Fruit fly (Drosophila melanogaster) whole organism, embryonic: ENCODE data around the gene CG12289.

Experiments
- Asciz ChIP-seq: fragments of 200-800 bp; sonication (Bioruptor generic); optimal IDR thresholded peaks from 2 replicates; lab custom pipeline; 2017; ENCODE audit warnings: missing biosample characterization, mild to moderate bottlenecking, missing genetic modification characterization, missing genetic modification reagents
- Bdp1 ChIP-seq: fragments of 200-800 bp; sonication (Bioruptor generic); optimal IDR thresholded peaks from 3 replicates; lab custom pipeline; 2016; ENCODE audit warnings: missing biosample characterization, missing genetic modification characterization
- CG10147 ChIP-seq: fragments of 200-800 bp; sonication (Bioruptor generic); optimal IDR thresholded peaks from 2 replicates; lab custom pipeline; 2019; ENCODE audit warnings: missing biosample characterization, mild to moderate bottlenecking, missing genetic modification characterization, moderate library complexity
- CG10321 ChIP-seq: fragments of 200-800 bp; sonication (Bioruptor generic); IDR thresholded peaks from 2 replicates; pipeline ENCODE4 v1.3.6; 2022; ENCODE audit warnings: missing biosample characterization, missing genetic modification characterization
- CG10565 ChIP-seq: fragments of 200-800 bp; sonication (Bioruptor generic); optimal IDR thresholded peaks from 3 replicates; lab custom pipeline; 2016; ENCODE audit warnings: missing biosample characterization, mild to moderate bottlenecking, missing genetic modification characterization
- CG11247 ChIP-seq: fragments of 200-800 bp; sonication (Bioruptor generic); IDR thresholded peaks from 2 replicates; pipeline ENCODE4 v1.3.6; 2022; ENCODE audit warnings: missing biosample characterization, missing genetic modification characterization
- CG12219 ChIP-seq: fragments of 200-800 bp; sonication (Bioruptor generic); optimal IDR thresholded peaks from 3 replicates; lab custom pipeline; 2018; ENCODE audit warnings: missing biosample characterization, mild to moderate bottlenecking, missing genetic modification characterization
- CG12391 ChIP-seq: fragments of 200-800 bp; sonication (Bioruptor generic); optimal IDR thresholded peaks from 3 replicates; lab custom pipeline; 2018; ENCODE audit warnings: missing biosample characterization, mild to moderate bottlenecking, missing genetic modification characterization, moderate library complexity
- CG1603 ChIP-seq: fragments of 200-800 bp; sonication (Bioruptor generic); optimal IDR thresholded peaks from 2 replicates; lab custom pipeline; 2019; ENCODE audit warnings: missing biosample characterization, mild to moderate bottlenecking, missing genetic modification characterization, moderate library complexity
- CG17612 ChIP-seq: fragments of 200-800 bp; sonication (Bioruptor generic); IDR thresholded peaks from 2 replicates; pipeline ENCODE4 v1.3.6; 2022; ENCODE audit warnings: missing biosample characterization, missing genetic modification characterization
- CG1792 ChIP-seq: fragments of 200-800 bp; sonication (Bioruptor generic); optimal IDR thresholded peaks from 2 replicates; lab custom pipeline; 2016; ENCODE audit warnings: missing biosample characterization, missing genetic modification characterization
- CG18011 ChIP-seq: fragments of 200-800 bp; sonication (Bioruptor generic); optimal IDR thresholded peaks from 2 replicates; lab custom pipeline; 2017; ENCODE audit warnings: missing biosample characterization, missing genetic modification characterization, mild to moderate bottlenecking, moderate library complexity, missing genotype
- CG1832 ChIP-seq: fragments of 200-800 bp; sonication (Bioruptor generic); optimal IDR thresholded peaks from 2 replicates; lab custom pipeline; 2017; ENCODE audit warnings: missing biosample characterization, mild to moderate bottlenecking, missing genetic modification characterization, inconsistent platforms
- CG18476 ChIP-seq: fragments of 200-800 bp; sonication (Bioruptor generic); optimal IDR thresholded peaks from 2 replicates; lab custom pipeline; 2016; ENCODE audit warnings: missing biosample characterization, mild to moderate bottlenecking, missing genetic modification characterization
- CG2202 ChIP-seq: fragments of 200-800 bp; sonication (Bioruptor generic); optimal IDR thresholded peaks from 2 replicates; lab custom pipeline; 2018; ENCODE audit warnings: missing biosample characterization, mild to moderate bottlenecking, missing genetic modification characterization
- CG2712 ChIP-seq: fragments of 200-800 bp; optimal IDR thresholded peaks from 3 replicates; lab custom pipeline; 2019; ENCODE audit warnings: missing biosample characterization, mild to moderate bottlenecking, missing genetic modification characterization, moderate library complexity
- CG31388 ChIP-seq: fragments of 200-800 bp; sonication (Bioruptor generic); optimal IDR thresholded peaks from 2 replicates; lab custom pipeline; 2016; ENCODE audit warnings: missing biosample characterization, missing genetic modification characterization
- CG3407 ChIP-seq: fragments of 200-800 bp; sonication (Bioruptor generic); optimal IDR thresholded peaks from 2 replicates; lab custom pipeline; 2018; ENCODE audit warnings: missing biosample characterization, mild to moderate bottlenecking, missing genetic modification characterization
- CG42726 ChIP-seq: fragments of 200-800 bp; sonication (Bioruptor generic); IDR thresholded peaks from 2 replicates; pipeline ENCODE4 v1.3.6; 2022; ENCODE audit warnings: missing biosample characterization, missing genetic modification characterization; ENCODE audit not compliant: partially characterized antibody
- CG4404 ChIP-seq: fragments of 200-800 bp; sonication (Bioruptor generic); IDR thresholded peaks from 2 replicates; pipeline ENCODE4 v1.3.6; 2022; ENCODE audit warnings: missing biosample characterization, missing genetic modification characterization
- CG4854 ChIP-seq: fragments of 200-800 bp; sonication (Bioruptor generic); optimal IDR thresholded peaks from 2 replicates; lab custom pipeline; 2016; ENCODE audit warnings: missing biosample characterization, missing genetic modification characterization, inconsistent platforms
- CG5180 ChIP-seq: fragments of 200-800 bp; sonication (Bioruptor generic); optimal IDR thresholded peaks from 3 replicates; lab custom pipeline; 2017; ENCODE audit warnings: missing biosample characterization, missing genetic modification characterization, mild to moderate bottlenecking, moderate library complexity, missing genetic modification reagents
- CG6689 ChIP-seq: fragments of 200-800 bp; sonication (Bioruptor generic); IDR thresholded peaks from 2 replicates; pipeline ENCODE4 v1.3.6; 2022; ENCODE audit warnings: missing biosample characterization, missing genetic modification characterization
- CG6791 ChIP-seq: fragments of 200-800 bp; sonication (Bioruptor generic); IDR thresholded peaks from 3 replicates; pipeline ENCODE4 v1.3.6; 2022; ENCODE audit warnings: missing biosample characterization, missing genetic modification characterization; ENCODE audit not compliant: partially characterized antibody
- CG7556 ChIP-seq: fragments of 200-800 bp; sonication (Bioruptor generic); optimal IDR thresholded peaks from 2 replicates; lab custom pipeline; 2017; ENCODE audit warnings: missing biosample characterization, mild to moderate bottlenecking, missing genetic modification characterization
- CG8290 ChIP-seq, 3 experiments: fragments of 200-800 bp; sonication (Bioruptor generic); optimal IDR thresholded peaks; 2 replicates each; lab custom pipeline; 2016 to 2019; ENCODE audit warnings: missing biosample characterization in 3 of 3, missing genetic modification characterization in 3 of 3, mild to moderate bottlenecking in 2 of 3, moderate library complexity in 1 of 3
- CG9727 ChIP-seq: fragments of 200-800 bp; sonication (Bioruptor generic); optimal IDR thresholded peaks from 3 replicates; lab custom pipeline; 2017; ENCODE audit warnings: missing biosample characterization, mild to moderate bottlenecking, missing genetic modification characterization
- Fer1 ChIP-seq: fragments of 200-800 bp; sonication (Bioruptor generic); optimal IDR thresholded peaks from 2 replicates; lab custom pipeline; 2017; ENCODE audit warnings: missing biosample characterization, mild to moderate bottlenecking, missing genetic modification characterization
- Gug ChIP-seq: fragments of 200-800 bp; sonication (Bioruptor generic); IDR thresholded peaks from 4 replicates; pipeline ENCODE4 v1.3.6; 2022; ENCODE audit warnings: missing biosample characterization, missing genetic modification characterization
- HLHmδ ChIP-seq: fragments of 200-800 bp; sonication (Bioruptor generic); optimal IDR thresholded peaks from 2 replicates; lab custom pipeline; 2018; ENCODE audit warnings: missing biosample characterization, mild to moderate bottlenecking, missing genetic modification characterization, moderate library complexity
- Mad ChIP-seq: fragments of 200-800 bp; sonication (Bioruptor generic); optimal IDR thresholded peaks from 2 replicates; lab custom pipeline; 2016; ENCODE audit warnings: missing biosample characterization, missing genetic modification characterization
- Nf-YC ChIP-seq: fragments of 200-800 bp; optimal IDR thresholded peaks from 3 replicates; lab custom pipeline; 2019; ENCODE audit warnings: missing biosample characterization, mild to moderate bottlenecking, missing genetic modification characterization, moderate library complexity
- Opbp ChIP-seq: fragments of 200-800 bp; sonication (Bioruptor generic); IDR thresholded peaks from 3 replicates; pipeline ENCODE4 v1.3.6; 2022; ENCODE audit warnings: missing biosample characterization, missing genetic modification characterization; ENCODE audit not compliant: partially characterized antibody
- bab2 ChIP-seq: fragments of 200-800 bp; sonication (Bioruptor generic); optimal IDR thresholded peaks from 2 replicates; lab custom pipeline; 2016; ENCODE audit warnings: missing biosample characterization, missing genetic modification characterization
- croc ChIP-seq: fragments of 200-800 bp; sonication (Bioruptor generic); conservative IDR thresholded peaks from 3 replicates; pipeline ENCODE4 v1.3.6; 2022; ENCODE audit warnings: missing biosample characterization, missing genetic modification characterization
- danr ChIP-seq: fragments of 200-800 bp; sonication (Bioruptor generic); IDR thresholded peaks from 2 replicates; pipeline ENCODE4 v1.3.6; 2022; ENCODE audit warnings: missing biosample characterization, missing genetic modification characterization
- disco-r ChIP-seq: fragments of 200-800 bp; sonication (Bioruptor generic); optimal IDR thresholded peaks from 2 replicates; lab custom pipeline; 2016; ENCODE audit warnings: missing biosample characterization, missing genetic modification characterization
- h ChIP-seq: fragments of >200 bp; optimal IDR thresholded peaks from 2 replicates; lab custom pipeline; 2017
- hth ChIP-seq: fragments of >200 bp; optimal IDR thresholded peaks from 2 replicates; lab custom pipeline; 2017; ENCODE audit warnings: inconsistent platforms
- kah ChIP-seq: fragments of 200-800 bp; sonication (Bioruptor generic); optimal IDR thresholded peaks from 2 replicates; lab custom pipeline; 2018; ENCODE audit warnings: missing biosample characterization, mild to moderate bottlenecking, missing genetic modification characterization
- kay ChIP-seq: fragments of 200-800 bp; sonication (Bioruptor generic); optimal IDR thresholded peaks from 2 replicates; lab custom pipeline; 2016; ENCODE audit warnings: missing biosample characterization, missing genetic modification characterization
- lola ChIP-seq, 3 experiments: fragments of >200 bp in 2 of 3; fragments of 200-800 bp in 1 of 3; sonication (Bioruptor generic) in 1 of 3; optimal IDR thresholded peaks; 2 replicates each; lab custom pipeline; 2017 to 2019; ENCODE audit warnings: missing biosample characterization in 3 of 3, missing genetic modification characterization in 3 of 3, mild to moderate bottlenecking in 1 of 3, moderate library complexity in 1 of 3
- mam ChIP-seq: fragments of 200-800 bp; sonication (Bioruptor generic); optimal IDR thresholded peaks from 3 replicates; lab custom pipeline; 2016; ENCODE audit warnings: missing biosample characterization, missing genetic modification characterization
- nom ChIP-seq: fragments of 200-800 bp; sonication (Bioruptor generic); optimal IDR thresholded peaks from 2 replicates; lab custom pipeline; 2017; ENCODE audit warnings: missing biosample characterization, missing genetic modification characterization, mild to moderate bottlenecking, moderate library complexity, missing genetic modification reagents
- oc ChIP-seq: fragments of 200-800 bp; sonication (Bioruptor generic); optimal IDR thresholded peaks from 2 replicates; lab custom pipeline; 2018; ENCODE audit warnings: missing biosample characterization, mild to moderate bottlenecking, missing genetic modification characterization, moderate library complexity
- odd ChIP-seq: fragments of 200-800 bp; sonication (Bioruptor generic); optimal IDR thresholded peaks from 2 replicates; lab custom pipeline; 2017; ENCODE audit warnings: missing biosample characterization, mild to moderate bottlenecking, missing genetic modification characterization
- otp ChIP-seq: fragments of 200-800 bp; sonication (Bioruptor generic); IDR thresholded peaks from 3 replicates; pipeline ENCODE4, ENCODE4 v1.3.6; 2022; ENCODE audit warnings: missing biosample characterization, missing genetic modification characterization
- ssp ChIP-seq: fragments of 200-800 bp; sonication (Bioruptor generic); IDR thresholded peaks from 2 replicates; pipeline ENCODE4 v1.3.6; 2022; ENCODE audit warnings: missing biosample characterization, missing genetic modification characterization
- sug ChIP-seq: fragments of 200-800 bp; optimal IDR thresholded peaks from 2 replicates; lab custom pipeline; 2019; ENCODE audit warnings: missing biosample characterization, mild to moderate bottlenecking, missing genetic modification characterization, moderate library complexity
- tgo ChIP-seq: fragments of 200-800 bp; sonication (Bioruptor generic); IDR thresholded peaks from 3 replicates; pipeline ENCODE4 v1.3.6; 2022; ENCODE audit warnings: missing biosample characterization, missing genetic modification characterization
- wek ChIP-seq: fragments of 200-800 bp; sonication (Bioruptor generic); optimal IDR thresholded peaks from 3 replicates; lab custom pipeline; 2018; ENCODE audit warnings: missing biosample characterization, mild to moderate bottlenecking, missing genetic modification characterization, moderate library complexity

The CG12289 gene

DNA sequence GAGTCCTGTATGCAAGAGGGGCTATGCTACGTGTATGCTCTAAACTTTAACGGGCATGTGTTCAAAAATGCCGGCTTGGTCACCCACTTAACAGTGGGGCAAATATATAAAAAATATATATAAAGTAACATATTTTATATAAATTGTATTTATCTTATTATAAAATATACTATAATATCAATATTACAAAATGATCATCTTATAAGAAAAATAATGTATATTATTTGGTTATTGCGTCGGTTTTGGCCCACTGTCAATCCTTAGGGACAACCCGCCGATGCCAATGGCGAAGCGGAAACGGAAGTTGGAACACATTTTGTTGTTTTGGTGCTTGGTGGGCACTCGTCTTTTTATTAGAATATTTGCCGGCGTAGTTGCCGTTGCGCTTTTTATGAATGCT is 7.7 kb downstream of the CG12289 start (continued):
- TF ChIP-seq Bdp1 (GFP tag; lab: Kevin White, UChicago) (no peak), CG8290 (GFP tag; optimal IDR thresholded peaks at IDR 0.05; lab: Kevin White, UChicago) (no peak), CG8290 (tag; optimal IDR thresholded peaks at IDR 0.05; lab: Kevin White, UChicago) (no peak), CG10565 (no peak), CG9727 (GFP tag; lab: Kevin White, UChicago) (peak; percentile 61), CG7556 (GFP tag; lab: Kevin White, UChicago) (peak; percentile 48), CG10147 (GFP tag; lab: Kevin White, UChicago) (peak; percentile 37), CG12391 (peak; percentile 53), Nf-YC (no peak), CG5180 (GFP tag; lab: Kevin White, UChicago) (peak; percentile 7), Asciz (GFP tag; lab: Kevin White, UChicago) (peak; percentile 10), bab2 (GFP tag; lab: Kevin White, UChicago) (no peak), CG4404 (GFP tag; lab: Robert Waterston, UW) (no peak), CG4854 (GFP tag; lab: Kevin White, UChicago) (no peak), CG18476 (no peak), tgo (GFP tag; lab: Robert Waterston, UW) (no peak), Fer1 (GFP tag; lab: Kevin White, UChicago) (peak; percentile 59), kah (GFP tag; lab: Kevin White, UChicago) (no peak), CG18011 (GFP tag; lab: Kevin White, UChicago) (no peak), lola (GFP tag; optimal IDR thresholded peaks at IDR 0.05; lab: Kevin White, UChicago) (peak in 1 of 3 experiments; percentile 20), oc (tag; lab: Kevin White, UChicago) (peak; percentile 27), CG42726 (no peak), ssp (GFP tag; lab: Robert Waterston, UW) (no peak), CG1832 (GFP tag; lab: Kevin White, UChicago) (no peak), CG3407 (GFP tag; lab: Kevin White, UChicago) (peak; percentile 1), kay (GFP tag; lab: Kevin White, UChicago) (no peak), nom (no peak), CG6689 (GFP tag; lab: Robert Waterston, UW) (peak; percentile 51), CG12219 (GFP tag; lab: Kevin White, UChicago) (no peak), h (lab: Kevin White, UChicago) (no peak), CG6791 (GFP tag; lab: Robert Waterston, UW) (no peak), CG1603 (tag; lab: Kevin White, UChicago) (no peak), CG1792 (GFP tag; lab: Kevin White, UChicago) (no peak), CG2202 (tag; lab: Kevin White, UChicago) (no peak), disco-r (GFP tag; lab: Kevin White, UChicago) (no peak), Mad (no peak), sug (tag; lab: Kevin White, UChicago) (no peak), mam (GFP tag; lab: Kevin White, UChicago) (no peak), HLHmδ (GFP tag; lab: Kevin White, UChicago) (no peak), odd (GFP tag; lab: Kevin White, UChicago) (no peak), CG11247 (GFP tag; lab: Robert Waterston, UW) (no peak), CG10321 (no peak), Opbp (no peak), croc (GFP tag; lab: Robert Waterston, UW) (no peak), CG2712 (tag; lab: Kevin White, UChicago) (peak; percentile 64), CG31388 (GFP tag; lab: Kevin White, UChicago) (no peak), CG17612 (GFP tag; lab: Robert Waterston, UW) (no peak), otp (GFP tag; lab: Robert Waterston, UW) (no peak), danr (no peak), Gug (GFP tag; lab: Robert Waterston, UW) (no peak), hth (no peak), wek (GFP tag; lab: Kevin White, UChicago) (no peak)
